Worm (Caenorhabditis elegans): ENCODE measurements around the gene F08H9.3.

DNA sequence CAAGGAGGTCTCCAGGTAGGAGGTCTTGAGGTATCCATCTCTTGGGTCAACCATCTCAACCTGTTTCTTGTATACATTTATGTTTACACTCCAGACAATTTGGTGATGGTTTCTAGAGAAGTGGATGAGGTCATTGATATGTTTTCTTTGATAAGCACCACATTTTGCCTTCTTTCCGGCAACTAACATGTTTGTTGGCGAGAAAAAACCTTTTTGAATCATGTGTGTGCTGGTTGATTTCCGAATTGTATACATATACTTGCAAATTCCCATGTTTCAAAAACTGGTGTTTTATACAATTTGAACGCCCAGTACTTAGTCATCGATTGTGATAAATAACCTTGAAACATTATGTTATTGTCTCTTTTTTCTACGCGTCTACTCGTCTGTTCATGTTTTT lies 41.0 kb upstream of the F08H9.3 start:
- TF ChIP-seq him-1 (tag; optimal IDR thresholded peaks at IDR 0.05) (no peak), dao-5 (tag; optimal IDR thresholded peaks at IDR 0.05) (no peak), W03F9.2 (tag; optimal IDR thresholded peaks at IDR 0.05) (no peak)
